Fruit fly (Drosophila melanogaster) Kc167 (cell line): Measurements from ENCODE around the gene Mal-B1.

Source experiments
- Sin3A ChIP-seq: fragments of >200 bp; optimal IDR thresholded peaks from 2 replicates; lab custom pipeline; 2018; ENCODE audit warnings: missing external identifiers
- h ChIP-seq: fragments of >200 bp; optimal IDR thresholded peaks from 3 replicates; lab custom pipeline; 2018; ENCODE audit warnings: missing external identifiers
- psq ChIP-seq: fragments of >200 bp; optimal IDR thresholded peaks from 2 replicates; lab custom pipeline; 2017; ENCODE audit warnings: missing external identifiers
- ttk ChIP-seq: sonication (Bioruptor generic); optimal IDR thresholded peaks from 2 replicates; lab custom pipeline; 2017; ENCODE audit warnings: missing external identifiers

DNA sequence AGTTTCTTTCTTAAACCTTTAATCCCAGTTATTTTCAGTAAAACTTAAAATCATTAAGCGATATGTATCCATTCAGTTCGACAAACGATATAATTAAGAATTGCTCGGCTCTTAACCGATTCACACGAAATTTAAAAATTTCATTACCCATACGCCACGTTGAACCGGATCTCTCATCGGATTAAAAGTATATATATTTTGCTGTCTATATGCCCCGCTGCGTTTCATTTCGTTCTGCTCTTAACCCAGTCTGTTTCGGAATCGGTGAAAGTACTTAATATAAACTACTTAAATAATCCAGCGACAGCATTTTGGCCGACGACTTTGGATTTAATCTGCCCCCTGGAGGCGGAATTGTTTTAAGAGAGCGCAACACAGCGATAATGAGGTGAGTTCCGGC lies 6.1 kb downstream of the Mal-B1 start, which contains the start of gene CG42751:
- TF ChIP-seq psq (lab: Kevin White, UChicago) (no peak), h (no peak), ttk (lab: Kevin White, UChicago) (no peak), Sin3A (lab: Kevin White, UChicago) (no peak)
